Worm (Caenorhabditis elegans): ENCODE data around the gene C06A6.7.

Gene C06A6.7

DNA sequence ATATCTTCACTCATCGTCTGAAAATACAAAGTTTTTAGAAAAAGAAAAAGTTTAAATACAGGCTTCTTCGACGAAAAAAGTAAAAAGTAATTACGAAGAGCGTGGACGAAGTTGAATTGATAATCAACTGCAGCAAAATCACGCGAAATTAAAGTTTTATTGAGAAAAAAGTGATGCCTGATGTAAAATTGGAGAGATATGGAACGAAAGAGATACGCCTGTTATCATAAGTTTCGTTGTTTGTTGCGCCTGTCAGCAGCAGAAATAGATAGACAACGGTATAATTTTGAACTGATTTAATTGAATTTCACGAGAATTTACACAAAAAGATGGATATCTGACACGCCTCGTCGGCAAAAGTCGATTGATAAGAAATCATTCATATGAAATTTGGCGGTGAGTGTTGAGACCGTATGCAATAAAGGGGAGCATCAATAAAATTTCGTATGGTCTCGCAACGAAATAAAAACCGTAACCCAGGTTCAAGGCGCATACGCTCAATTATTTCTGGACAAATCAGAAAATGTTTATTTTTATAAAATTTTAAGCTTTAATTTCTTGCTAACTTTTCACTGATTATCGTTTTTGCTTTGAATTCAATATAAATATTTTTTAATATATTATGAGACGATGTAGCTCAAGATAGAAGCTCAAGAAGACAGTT lies 8.9 kb downstream of the C06A6.7 start, which contains the start of gene C06A6.4 (continued):
- TF ChIP-seq madf-8 (GFP tag; conservative IDR thresholded peaks at IDR 0.05): peak; percentile 79; the same call in 1 of the 2 replicates
- TF ChIP-seq F23B12.7 (tag; optimal IDR thresholded peaks at IDR 0.05; ENCODE audit: insufficient read depth): no peak
- peak; percentile 92 for TF ChIP-seq madf-6 (GFP tag; IDR thresholded peaks at IDR 0.05)
- TF ChIP-seq F49E8.2 (tag; optimal IDR thresholded peaks at IDR 0.05; ENCODE audit: insufficient read depth): peak; percentile 52
- no peak for TF ChIP-seq T07F8.4 (tag; optimal IDR thresholded peaks at IDR 0.05)
- TF ChIP-seq B0019.2 (GFP tag; conservative IDR thresholded peaks at IDR 0.05): no peak
- no peak for TF ChIP-seq aptf-2 (GFP tag; conservative IDR thresholded peaks at IDR 0.05)
- peak; percentile 38 for TF ChIP-seq nhr-80 (tag; optimal IDR thresholded peaks at IDR 0.05)
- no peak for TF ChIP-seq F10E7.11 (tag; optimal IDR thresholded peaks at IDR 0.05)
- 0 out of 2 replicates have a peak, but pooled peaks have one; percentile 10 for TF ChIP-seq mcd-1 (GFP tag; IDR thresholded peaks at IDR 0.05)
- no peak for TF ChIP-seq ztf-22 (GFP tag; optimal IDR thresholded peaks at IDR 0.05)
- TF ChIP-seq gei-17 (GFP tag; optimal IDR thresholded peaks at IDR 0.05): no peak
- no peak for TF ChIP-seq ztf-25 (GFP tag; IDR thresholded peaks at IDR 0.05)
- peak; percentile 64 for TF ChIP-seq ceh-91 (GFP tag; IDR thresholded peaks at IDR 0.05)
- no peak for TF ChIP-seq egl-44 (GFP tag; IDR thresholded peaks at IDR 0.05)
- TF ChIP-seq dpff-1 (tag; optimal IDR thresholded peaks at IDR 0.05): no peak
- no peak for TF ChIP-seq nhr-90 (tag; optimal IDR thresholded peaks at IDR 0.05)
- TF ChIP-seq zfh-2 (GFP tag; conservative IDR thresholded peaks at IDR 0.05): no peak
- peak; percentile 92 for TF ChIP-seq F33H1.4 (GFP tag; IDR thresholded peaks at IDR 0.05)
- peak; percentile 22 for TF ChIP-seq lin-54 (GFP tag; optimal IDR thresholded peaks at IDR 0.05)
- TF ChIP-seq snpc-4 (GFP tag; optimal IDR thresholded peaks at IDR 0.05): no peak
- peak in 2 of 4 experiments; percentile 10 to 36 for TF ChIP-seq snpc-4 (tag; optimal IDR thresholded peaks at IDR 0.05)

DNA sequence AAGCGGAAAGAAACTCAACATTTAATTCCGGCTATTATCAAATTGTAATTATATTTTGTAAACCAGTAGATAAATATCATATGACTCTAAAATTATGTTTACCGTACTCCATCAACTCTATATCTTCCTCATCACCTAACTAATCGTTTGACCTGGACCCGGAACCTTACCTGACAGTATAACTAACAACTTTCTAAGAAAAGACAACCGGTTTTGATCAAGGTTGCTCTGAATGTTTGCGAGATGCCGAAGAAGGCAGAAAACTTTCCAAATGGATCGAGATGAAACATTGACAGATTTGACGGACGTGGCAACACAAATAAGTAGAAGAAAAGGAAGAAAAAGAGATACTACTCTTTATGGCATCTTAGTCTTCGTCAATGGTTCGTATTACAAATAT lies 13.7 kb downstream of the C06A6.7 start:
- TF ChIP-seq pha-4 (tag; optimal IDR thresholded peaks at IDR 0.05) (no peak), ztf-3 (GFP tag; optimal IDR thresholded peaks at IDR 0.05) (no peak), rec-8 (tag; optimal IDR thresholded peaks at IDR 0.05) (no peak), die-1 (tag; optimal IDR thresholded peaks at IDR 0.05) (no peak)

DNA sequence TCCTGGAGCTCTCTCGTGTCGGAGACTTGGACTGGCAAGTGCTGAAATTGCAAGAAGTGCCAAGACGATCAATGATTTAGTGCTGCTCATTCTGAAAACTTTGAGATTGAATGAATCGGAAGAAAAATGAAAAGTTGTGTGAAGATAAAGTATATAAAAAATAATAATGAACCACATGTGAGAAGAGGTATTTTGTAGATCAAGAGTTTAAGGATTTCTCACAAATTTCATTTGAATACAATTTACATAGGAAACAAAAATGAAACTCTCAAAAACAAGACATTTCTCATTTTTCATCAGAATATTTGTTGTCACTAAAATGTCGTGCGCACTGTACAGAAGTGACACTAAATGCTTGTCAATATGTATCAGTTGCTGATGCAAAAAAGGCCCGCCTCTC lies 15.8 kb downstream of the C06A6.7 start, which contains the start of gene T14A8.2:
Gene T14A8.2 (minus strand): TSS at position 101 of the 400 bp plus-strand sequence.
- TF ChIP-seq zim-3 (tag; optimal IDR thresholded peaks at IDR 0.05): no peak
- TF ChIP-seq B0261.1 (tag; optimal IDR thresholded peaks at IDR 0.05): no peak
- TF ChIP-seq pha-4 (tag; optimal IDR thresholded peaks at IDR 0.05): no peak
- TF ChIP-seq nhr-90 (tag; optimal IDR thresholded peaks at IDR 0.05): no peak
- TF ChIP-seq sptf-2 (GFP tag; optimal IDR thresholded peaks at IDR 0.05): no peak
- TF ChIP-seq egrh-3 (GFP tag; IDR thresholded peaks at IDR 0.05): no peak
- TF ChIP-seq B0019.2 (GFP tag; conservative IDR thresholded peaks at IDR 0.05): no peak
- no peak for TF ChIP-seq egl-18 (GFP tag; IDR thresholded peaks at IDR 0.05)
- no peak for TF ChIP-seq rpc-1 (optimal IDR thresholded peaks at IDR 0.05)
- TF ChIP-seq rpc-1 (tag; optimal IDR thresholded peaks at IDR 0.05): no peak
- no peak for TF ChIP-seq nhr-80 (tag; optimal IDR thresholded peaks at IDR 0.05)
- no peak for TF ChIP-seq hsf-1 (GFP tag; IDR thresholded peaks at IDR 0.05)
- TF ChIP-seq pbrm-1 (GFP tag; IDR thresholded peaks at IDR 0.05): no peak
- no peak for TF ChIP-seq F52B5.7 (tag; optimal IDR thresholded peaks at IDR 0.05)
